Worm (Caenorhabditis elegans) whole organism, L4 larva: ENCODE data around the gene Y37D8A.3.

Experiments
- F26F4.8 ChIP-seq: fragments of 200-800 bp; sonication (Bioruptor generic); conservative IDR thresholded peaks from 2 replicates; pipeline ENCODE4 v1.3.6; 2022; ENCODE audit warnings: missing genetic modification characterization, missing compliant biosample characterization
- F37D6.2 ChIP-seq: sonication (generic microtip); optimal IDR thresholded peaks from 2 replicates; lab custom pipeline; 2016; ENCODE audit warnings: mild to moderate bottlenecking, missing genetic modification characterization, missing compliant biosample characterization
- R02D3.7 ChIP-seq: fragments of 150-350 bp; sonication (generic microtip); optimal IDR thresholded peaks from 3 replicates; lab custom pipeline; 2014; ENCODE audit warnings: missing biosample characterization, missing genetic modification characterization
- Y48G9A.11 ChIP-seq: fragments of 200-800 bp; sonication (Bioruptor generic); IDR thresholded peaks from 2 replicates; pipeline ENCODE4 v1.3.6; 2022; ENCODE audit warnings: missing genetic modification reagents, missing genetic modification characterization, missing compliant biosample characterization
- Y5F2A.4 ChIP-seq: fragments of 200-800 bp; sonication (Bioruptor generic); optimal IDR thresholded peaks from 2 replicates; lab custom pipeline; 2018; ENCODE audit warnings: mild to moderate bottlenecking, missing genetic modification characterization, missing compliant biosample characterization
- attf-4 ChIP-seq: sonication (generic microtip); optimal IDR thresholded peaks from 3 replicates; lab custom pipeline; 2017; ENCODE audit warnings: missing biosample characterization, missing genetic modification characterization
- ceh-20 ChIP-seq: fragments of 200-800 bp; sonication (Bioruptor generic); IDR thresholded peaks from 2 replicates; pipeline ENCODE4 v1.3.6; 2022; ENCODE audit warnings: missing genetic modification reagents, missing genetic modification characterization, missing compliant biosample characterization
- ceh-32 ChIP-seq: sonication (generic microtip); optimal IDR thresholded peaks from 2 replicates; lab custom pipeline; 2016; ENCODE audit warnings: mild to moderate bottlenecking, missing genetic modification characterization, missing compliant biosample characterization; ENCODE audit not compliant: poor library complexity
- ceh-82 ChIP-seq: sonication (generic microtip); optimal IDR thresholded peaks from 2 replicates; lab custom pipeline; 2017; ENCODE audit warnings: missing biosample characterization, missing genetic modification characterization
- ces-1 ChIP-seq: fragments of 150-350 bp; sonication (generic microtip); optimal IDR thresholded peaks from 4 replicates; lab custom pipeline; 2014; ENCODE audit warnings: missing biosample characterization, missing genetic modification reagents, missing genetic modification characterization
- cey-2 ChIP-seq: sonication (generic microtip); optimal IDR thresholded peaks from 3 replicates; lab custom pipeline; 2017; ENCODE audit warnings: missing genetic modification characterization, mild to moderate bottlenecking, missing compliant biosample characterization, antibody characterized with exemption, borderline replicate concordance; ENCODE audit not compliant: insufficient read depth
- ctbp-1 ChIP-seq: fragments of 200-800 bp; sonication (Bioruptor generic); IDR thresholded peaks from 2 replicates; pipeline ENCODE4 v1.3.6; 2022; ENCODE audit warnings: missing genetic modification reagents, missing genetic modification characterization, missing compliant biosample characterization
- daf-16 ChIP-seq, 3 experiments: sonication (generic microtip); optimal IDR thresholded peaks; 2 replicates each; lab custom pipeline; 2016 to 2017; ENCODE audit warnings: missing genetic modification characterization in 3 of 3, missing genetic modification reagents in 3 of 3, mild to moderate bottlenecking in 2 of 3, missing compliant biosample characterization in 2 of 3, missing biosample characterization in 1 of 3, moderate library complexity in 1 of 3
- daf-19 ChIP-seq: fragments of 200-800 bp; sonication (Bioruptor generic); conservative IDR thresholded peaks from 2 replicates; pipeline ENCODE4 v1.3.6; 2022; ENCODE audit warnings: missing genetic modification characterization, missing compliant biosample characterization
- dmd-6 ChIP-seq: fragments of 200-800 bp; sonication (Bioruptor generic); IDR thresholded peaks from 2 replicates; pipeline ENCODE4 v1.3.6; 2022; ENCODE audit warnings: missing genetic modification reagents, missing genetic modification characterization, missing compliant biosample characterization
- dpl-1 ChIP-seq: fragments of 150-350 bp; optimal IDR thresholded peaks from 2 replicates; lab custom pipeline; 2014; ENCODE audit warnings: missing biosample characterization, missing genetic modification reagents, missing genetic modification characterization
- duxl-1 ChIP-seq: sonication (generic microtip); optimal IDR thresholded peaks from 2 replicates; lab custom pipeline; 2016; ENCODE audit warnings: mild to moderate bottlenecking, missing genetic modification characterization, moderate library complexity, missing compliant biosample characterization; ENCODE audit not compliant: poor library complexity
- dve-1 ChIP-seq: sonication (generic microtip); optimal IDR thresholded peaks from 2 replicates; lab custom pipeline; 2017; ENCODE audit warnings: antibody characterized with exemption, mild to moderate bottlenecking, missing genetic modification characterization, missing compliant biosample characterization; ENCODE audit not compliant: insufficient read depth
- egl-43 ChIP-seq: fragments of 200-800 bp; sonication (Bioruptor generic); IDR thresholded peaks from 2 replicates; pipeline ENCODE4 v1.3.6; 2022; ENCODE audit warnings: missing genetic modification reagents, missing genetic modification characterization, missing compliant biosample characterization
- fos-1 ChIP-seq: fragments of 150-350 bp; optimal IDR thresholded peaks from 2 replicates; lab custom pipeline; 2014; ENCODE audit warnings: missing biosample characterization, missing genetic modification characterization
- hlh-30 ChIP-seq: sonication (generic microtip); optimal IDR thresholded peaks from 2 replicates; lab custom pipeline; 2017; ENCODE audit warnings: antibody characterized with exemption, mild to moderate bottlenecking, missing genetic modification characterization, missing compliant biosample characterization; ENCODE audit not compliant: insufficient read depth
- hmg-1.1 ChIP-seq: fragments of 200-800 bp; sonication (Bioruptor generic); IDR thresholded peaks from 2 replicates; pipeline ENCODE4 v1.3.6; 2022; ENCODE audit warnings: missing genetic modification reagents, missing genetic modification characterization, missing compliant biosample characterization
- lim-7 ChIP-seq: fragments of 200-800 bp; sonication (Bioruptor generic); IDR thresholded peaks from 2 replicates; pipeline ENCODE4 v1.3.6; 2022; ENCODE audit warnings: missing genetic modification characterization, missing compliant biosample characterization
- lin-15B ChIP-seq: fragments of 150-350 bp; sonication (generic microtip); optimal IDR thresholded peaks from 3 replicates; lab custom pipeline; 2014; ENCODE audit warnings: missing biosample characterization, missing genetic modification characterization
- lin-29 ChIP-seq: fragments of 200-800 bp; sonication (Bioruptor generic); IDR thresholded peaks from 2 replicates; pipeline ENCODE4 v1.3.6; 2022; ENCODE audit warnings: missing genetic modification reagents, missing genetic modification characterization, missing compliant biosample characterization
- lin-38 ChIP-seq: fragments of 200-800 bp; sonication (Bioruptor generic); IDR thresholded peaks from 2 replicates; pipeline ENCODE4 v1.3.6; 2022; ENCODE audit warnings: missing genetic modification reagents, missing genetic modification characterization, missing compliant biosample characterization
- lir-3 ChIP-seq: sonication (generic microtip); optimal IDR thresholded peaks from 2 replicates; lab custom pipeline; 2016; ENCODE audit warnings: mild to moderate bottlenecking, missing genetic modification characterization, missing compliant biosample characterization
- madf-9 ChIP-seq: fragments of 200-800 bp; sonication (Bioruptor generic); conservative IDR thresholded peaks from 2 replicates; pipeline ENCODE4 v1.3.6; 2022; ENCODE audit warnings: missing genetic modification reagents, missing genetic modification characterization, missing compliant biosample characterization
- mdl-1 ChIP-seq, 2 experiments: fragments of 150-350 bp in 1 of 2; sonication (generic microtip) in 1 of 2; optimal IDR thresholded peaks; 2 replicates each; lab custom pipeline; 2014 to 2017; ENCODE audit warnings: missing biosample characterization in 2 of 2, missing genetic modification characterization in 2 of 2
- mdt-29 ChIP-seq: fragments of 200-800 bp; sonication (Bioruptor generic); IDR thresholded peaks from 2 replicates; pipeline ENCODE4 v1.3.6; 2022; ENCODE audit warnings: missing genetic modification reagents, missing genetic modification characterization, missing compliant biosample characterization
- mes-2 ChIP-seq: sonication (generic microtip); optimal IDR thresholded peaks from 2 replicates; lab custom pipeline; 2016; ENCODE audit warnings: missing genotype, mild to moderate bottlenecking, missing genetic modification characterization, missing compliant biosample characterization; ENCODE audit not compliant: poor library complexity, severe bottlenecking
- mxl-2 ChIP-seq: fragments of 200-800 bp; sonication (Bioruptor generic); conservative IDR thresholded peaks from 2 replicates; pipeline ENCODE4 v1.3.6; 2022; ENCODE audit warnings: missing genetic modification reagents, missing genetic modification characterization, missing compliant biosample characterization
- mxl-3 ChIP-seq: fragments of 200-800 bp; sonication (Bioruptor generic); optimal IDR thresholded peaks from 2 replicates; lab custom pipeline; 2018; ENCODE audit warnings: mild to moderate bottlenecking, missing genetic modification characterization, missing compliant biosample characterization
- nhr-237 ChIP-seq: sonication (generic microtip); optimal IDR thresholded peaks from 2 replicates; lab custom pipeline; 2017; ENCODE audit warnings: missing biosample characterization, missing genetic modification characterization
- nhr-25 ChIP-seq: sonication (generic microtip); optimal IDR thresholded peaks from 2 replicates; lab custom pipeline; 2017; ENCODE audit warnings: missing genetic modification characterization, mild to moderate bottlenecking, missing compliant biosample characterization, antibody characterized with exemption, moderate library complexity, borderline replicate concordance; ENCODE audit not compliant: insufficient read depth
- nhr-42 ChIP-seq: fragments of 200-800 bp; sonication (Bioruptor generic); IDR thresholded peaks from 2 replicates; pipeline ENCODE4 v1.3.6; 2022; ENCODE audit warnings: missing genetic modification characterization, missing compliant biosample characterization
- pha-4 ChIP-seq, 2 experiments: fragments of 150-350 bp in 1 of 2; fragments of 200-800 bp in 1 of 2; sonication (Bioruptor generic) in 1 of 2; IDR thresholded peaks in 1 of 2; optimal IDR thresholded peaks in 1 of 2; 2 replicates each; pipeline versions ENCODE4 v1.3.6 to Lab custom; 2014 to 2022; ENCODE audit warnings: missing genetic modification characterization in 2 of 2, missing genetic modification reagents in 2 of 2, missing biosample characterization in 1 of 2, missing compliant biosample characterization in 1 of 2
- saeg-2 ChIP-seq: fragments of 200-800 bp; sonication (Bioruptor generic); IDR thresholded peaks from 2 replicates; pipeline ENCODE4 v1.3.6; 2022; ENCODE audit warnings: missing genetic modification reagents, missing genetic modification characterization, missing compliant biosample characterization
- set-16 ChIP-seq: fragments of 200-800 bp; sonication (Bioruptor generic); IDR thresholded peaks from 2 replicates; pipeline ENCODE4 v1.3.6; 2022; ENCODE audit warnings: missing genetic modification reagents, missing genetic modification characterization, missing compliant biosample characterization
- snpc-1.2 ChIP-seq: fragments of 200-800 bp; sonication (Bioruptor generic); IDR thresholded peaks from 2 replicates; pipeline ENCODE4 v1.3.6; 2022; ENCODE audit warnings: missing genetic modification reagents, missing genetic modification characterization, missing compliant biosample characterization
- snpc-4 ChIP-seq: fragments of 150-350 bp; optimal IDR thresholded peaks from 2 replicates; lab custom pipeline; 2014; ENCODE audit warnings: missing biosample characterization, missing genetic modification characterization
- tag-97 ChIP-seq: fragments of 200-800 bp; sonication (Bioruptor generic); IDR thresholded peaks from 2 replicates; pipeline ENCODE4 v1.3.6; 2022; ENCODE audit warnings: missing genetic modification characterization, missing compliant biosample characterization
- unc-130 ChIP-seq: sonication (generic microtip); optimal IDR thresholded peaks from 2 replicates; lab custom pipeline; 2016; ENCODE audit warnings: missing genetic modification reagents, missing genetic modification characterization, missing compliant biosample characterization
- unc-39 ChIP-seq: sonication (generic microtip); optimal IDR thresholded peaks from 2 replicates; lab custom pipeline; 2017; ENCODE audit warnings: missing biosample characterization, missing genetic modification characterization
- unc-62 ChIP-seq, 3 experiments: fragments of 150-350 bp in 1 of 3; sonication (generic microtip); optimal IDR thresholded peaks in 2 of 3; peaks in 1 of 3; 1 replicate in 1 of 3; 2 replicates in 2 of 3; lab custom pipeline; 2014 to 2017; ENCODE audit warnings: missing biosample characterization in 3 of 3, missing genetic modification characterization in 3 of 3, missing genetic modification reagents in 3 of 3, missing genotype in 1 of 3
- zfp-2 ChIP-seq: sonication (generic microtip); optimal IDR thresholded peaks from 2 replicates; lab custom pipeline; 2016; ENCODE audit warnings: mild to moderate bottlenecking, missing genetic modification characterization, missing compliant biosample characterization
- zip-11 ChIP-seq: fragments of 200-800 bp; sonication (Bioruptor generic); IDR thresholded peaks from 2 replicates; pipeline ENCODE4 v1.3.6; 2022; ENCODE audit warnings: missing genetic modification characterization, missing compliant biosample characterization
- zip-2 ChIP-seq: fragments of 150-350 bp; optimal IDR thresholded peaks from 2 replicates; lab custom pipeline; 2014; ENCODE audit warnings: missing biosample characterization, missing genetic modification characterization
- ztf-7 ChIP-seq: fragments of 150-350 bp; optimal IDR thresholded peaks from 2 replicates; lab custom pipeline; 2014; ENCODE audit warnings: missing biosample characterization, missing genetic modification characterization

Gene Y37D8A.3

DNA sequence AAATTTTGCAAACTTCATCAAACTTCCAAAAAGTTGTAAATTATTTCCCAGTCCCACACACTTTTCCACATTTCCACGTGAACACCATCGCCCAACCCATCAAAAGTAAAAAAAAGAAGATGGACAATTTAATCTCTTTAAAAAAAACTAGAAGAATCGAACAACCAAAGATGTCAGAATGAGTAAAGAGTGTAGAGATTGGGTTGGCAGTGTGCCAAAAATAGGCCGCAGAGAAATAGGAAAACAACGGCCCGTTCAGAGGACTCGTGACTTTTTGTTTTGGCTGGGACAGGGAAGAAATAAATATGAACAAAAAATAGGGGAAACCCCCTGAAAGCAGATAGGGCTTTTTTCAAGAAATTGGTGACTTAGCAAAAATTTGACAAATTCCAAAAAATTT lies 13.7 kb downstream of the Y37D8A.3 start:
- TF ChIP-seq mdt-29 (GFP tag; lab: Robert Waterston, UW), result no peak
- TF ChIP-seq daf-19 (GFP tag; lab: Robert Waterston, UW), result no peak
- TF ChIP-seq pha-4 (GFP tag; IDR thresholded peaks at IDR 0.05; lab: Robert Waterston, UW), result no peak
- TF ChIP-seq pha-4 (tag; optimal IDR thresholded peaks at IDR 0.05; lab: Kevin White, UChicago), result no peak
- TF ChIP-seq F26F4.8, result no peak
- no peak for TF ChIP-seq zfp-2
- TF ChIP-seq nhr-25 (tag; lab: Kevin White, UChicago), result no peak
- TF ChIP-seq zip-11 (GFP tag; lab: Robert Waterston, UW), result no peak
- TF ChIP-seq Y5F2A.4 (GFP tag; lab: Kevin White, UChicago), result no peak
- TF ChIP-seq lir-3 (tag; lab: Kevin White, UChicago), result no peak
- no peak for TF ChIP-seq daf-16 (GFP tag; optimal IDR thresholded peaks at IDR 0.05; lab: Kevin White, UChicago)
- no peak for TF ChIP-seq daf-16 (tag; optimal IDR thresholded peaks at IDR 0.05; lab: Kevin White, UChicago)
- TF ChIP-seq nhr-237, result no peak
- no peak for TF ChIP-seq Y48G9A.11
- TF ChIP-seq madf-9 (GFP tag; lab: Robert Waterston, UW), result no peak
- TF ChIP-seq cey-2, result peak; percentile 61
- TF ChIP-seq fos-1 (tag; lab: Kevin White, UChicago), result no peak
- no peak for TF ChIP-seq unc-62 (GFP tag; optimal IDR thresholded peaks at IDR 0.05 in 1 of 2; lab: Kevin White, UChicago)
- TF ChIP-seq unc-62 (tag; optimal IDR thresholded peaks at IDR 0.05; lab: Kevin White, UChicago), result no peak
- TF ChIP-seq attf-4 (tag; lab: Kevin White, UChicago), result no peak
- TF ChIP-seq unc-39 (tag; lab: Kevin White, UChicago), result no peak
- peak; percentile 69 for TF ChIP-seq dmd-6 (GFP tag; lab: Robert Waterston, UW)
- no peak for TF ChIP-seq unc-130 (GFP tag; lab: Kevin White, UChicago)
- TF ChIP-seq set-16 (GFP tag; lab: Robert Waterston, UW), result no peak
- no peak for TF ChIP-seq dpl-1 (GFP tag; lab: Kevin White, UChicago)
- no peak for TF ChIP-seq zip-2 (tag; lab: Kevin White, UChicago)
- TF ChIP-seq tag-97 (GFP tag; lab: Robert Waterston, UW), result no peak
- no peak for TF ChIP-seq lim-7 (GFP tag; lab: Robert Waterston, UW)
- no peak for TF ChIP-seq egl-43 (GFP tag; lab: Robert Waterston, UW)
- no peak for TF ChIP-seq F37D6.2
- no peak for TF ChIP-seq snpc-4 (tag; lab: Kevin White, UChicago)
- TF ChIP-seq mdl-1 (tag; optimal IDR thresholded peaks at IDR 0.05; lab: Kevin White, UChicago), result peak; percentile 48 to 82
- no peak for TF ChIP-seq R02D3.7 (tag; lab: Kevin White, UChicago)
- no peak for TF ChIP-seq ctbp-1 (GFP tag; lab: Robert Waterston, UW)
- no peak for TF ChIP-seq lin-38 (GFP tag; lab: Robert Waterston, UW)
- no peak for TF ChIP-seq ces-1 (GFP tag; lab: Kevin White, UChicago)
- TF ChIP-seq mxl-3 (GFP tag; lab: Kevin White, UChicago), result no peak
- no peak for TF ChIP-seq lin-15B
- TF ChIP-seq duxl-1 (tag; lab: Kevin White, UChicago), result no peak
- peak; percentile 75 for TF ChIP-seq hlh-30 (tag; lab: Kevin White, UChicago)
- no peak for TF ChIP-seq snpc-1.2 (GFP tag; lab: Robert Waterston, UW)
- TF ChIP-seq ceh-82 (tag; lab: Kevin White, UChicago), result no peak
- 0 out of 2 replicates have a peak, but pooled peaks have one; percentile 44 for TF ChIP-seq ceh-20 (GFP tag; lab: Robert Waterston, UW)
- no peak for TF ChIP-seq saeg-2 (GFP tag; lab: Robert Waterston, UW)
- TF ChIP-seq lin-29, result no peak
- no peak for TF ChIP-seq nhr-42 (GFP tag; lab: Robert Waterston, UW)
- TF ChIP-seq mes-2 (tag; lab: Kevin White, UChicago), result no peak
- TF ChIP-seq mxl-2, result no peak
- TF ChIP-seq hmg-1.1 (GFP tag; lab: Robert Waterston, UW), result no peak
- TF ChIP-seq dve-1 (tag; lab: Kevin White, UChicago), result peak; percentile 81
- TF ChIP-seq ztf-7, result no peak
- no peak for TF ChIP-seq ceh-32 (tag; lab: Kevin White, UChicago)
